Worm (Caenorhabditis elegans) whole organism, L2 larva: ENCODE data around the gene nhr-196.
"Not testable (repeated sequence)": the region's sequence is repeated elsewhere in the genome, so short reads cannot be mapped to it uniquely, and the experiment has no call there.

Experiments used
- C34F6.9 ChIP-seq: fragments of 150-350 bp; optimal IDR thresholded peaks from 2 replicates; lab custom pipeline; 2014; ENCODE audit warnings: missing biosample characterization, missing genetic modification characterization
- F13H6.1 ChIP-seq: sonication (generic microtip); optimal IDR thresholded peaks from 2 replicates; lab custom pipeline; 2016; ENCODE audit warnings: missing genetic modification characterization, missing compliant biosample characterization
- R02D3.7 ChIP-seq: fragments of 150-350 bp; optimal IDR thresholded peaks from 2 replicates; lab custom pipeline; 2014; ENCODE audit warnings: missing biosample characterization, missing genetic modification characterization
- Y55F3AM.14 ChIP-seq: fragments of 200-800 bp; sonication (Bioruptor generic); optimal IDR thresholded peaks from 2 replicates; lab custom pipeline; 2018; ENCODE audit warnings: mild to moderate bottlenecking, missing genetic modification characterization, missing compliant biosample characterization
- ZK546.5 ChIP-seq: sonication (generic microtip); optimal IDR thresholded peaks from 2 replicates; lab custom pipeline; 2017; ENCODE audit warnings: missing biosample characterization, missing genetic modification characterization
- blmp-1 ChIP-seq: sonication (generic microtip); optimal IDR thresholded peaks from 2 replicates; lab custom pipeline; 2017; ENCODE audit warnings: missing genetic modification characterization, mild to moderate bottlenecking, missing compliant biosample characterization, antibody characterized with exemption, moderate library complexity; ENCODE audit not compliant: insufficient read depth
- ceh-16 ChIP-seq: fragments of 150-350 bp; optimal IDR thresholded peaks from 2 replicates; lab custom pipeline; 2014; ENCODE audit warnings: missing biosample characterization, missing genetic modification characterization
- crh-2 ChIP-seq: sonication (generic microtip); optimal IDR thresholded peaks from 2 replicates; lab custom pipeline; 2017; ENCODE audit warnings: missing biosample characterization, missing genetic modification characterization
- dmd-4 ChIP-seq: sonication (generic microtip); optimal IDR thresholded peaks from 2 replicates; lab custom pipeline; 2017; ENCODE audit warnings: missing biosample characterization, missing genetic modification characterization
- egl-27 ChIP-seq: sonication (generic microtip); optimal IDR thresholded peaks from 3 replicates; lab custom pipeline; 2017; ENCODE audit warnings: missing biosample characterization, missing genetic modification reagents, missing genetic modification characterization
- elt-1 ChIP-seq: fragments of 150-350 bp; optimal IDR thresholded peaks from 2 replicates; lab custom pipeline; 2014; ENCODE audit warnings: missing biosample characterization, missing genetic modification characterization
- elt-3 ChIP-seq: sonication (generic microtip); optimal IDR thresholded peaks from 2 replicates; lab custom pipeline; 2017; ENCODE audit warnings: missing biosample characterization, missing genetic modification characterization
- fos-1 ChIP-seq: fragments of 150-350 bp; optimal IDR thresholded peaks from 2 replicates; lab custom pipeline; 2014; ENCODE audit warnings: missing biosample characterization, missing genetic modification characterization
- gmeb-1 ChIP-seq: fragments of 150-350 bp; optimal IDR thresholded peaks from 2 replicates; lab custom pipeline; 2014; ENCODE audit warnings: missing biosample characterization, missing genetic modification characterization
- lin-11 ChIP-seq: fragments of 150-350 bp; sonication (generic microtip); optimal IDR thresholded peaks from 2 replicates; lab custom pipeline; 2014; ENCODE audit warnings: missing biosample characterization, missing genetic modification characterization, inconsistent platforms, mixed read lengths
- lin-13 ChIP-seq: fragments of 150-350 bp; optimal IDR thresholded peaks from 2 replicates; lab custom pipeline; 2014; ENCODE audit warnings: missing biosample characterization, missing genetic modification reagents, missing genetic modification characterization
- lin-39 ChIP-seq: fragments of 150-350 bp; optimal IDR thresholded peaks from 2 replicates; lab custom pipeline; 2014; ENCODE audit warnings: missing biosample characterization, missing genetic modification reagents, missing genetic modification characterization
- lsy-2 ChIP-seq, 2 experiments: fragments of 150-350 bp in 1 of 2; sonication (generic microtip) in 1 of 2; optimal IDR thresholded peaks; 2 replicates each; lab custom pipeline; 2014 to 2017; ENCODE audit warnings: missing biosample characterization in 2 of 2, missing genetic modification characterization in 2 of 2
- mab-5 ChIP-seq: fragments of 150-350 bp; optimal IDR thresholded peaks from 2 replicates; lab custom pipeline; 2014; ENCODE audit warnings: missing biosample characterization, missing genetic modification characterization
- mbf-1 ChIP-seq: sonication (generic microtip); optimal IDR thresholded peaks from 2 replicates; lab custom pipeline; 2017; ENCODE audit warnings: missing biosample characterization, missing genetic modification characterization
- mdl-1 ChIP-seq, 2 experiments: fragments of 150-350 bp in 1 of 2; sonication (generic microtip) in 1 of 2; optimal IDR thresholded peaks; 2 replicates each; lab custom pipeline; 2017; ENCODE audit warnings: missing biosample characterization in 2 of 2, missing genetic modification characterization in 2 of 2
- nhr-10 ChIP-seq: sonication (generic microtip); optimal IDR thresholded peaks from 2 replicates; lab custom pipeline; 2017; ENCODE audit warnings: missing biosample characterization, missing genetic modification characterization
- nhr-11 ChIP-seq: fragments of 150-350 bp; optimal IDR thresholded peaks from 2 replicates; lab custom pipeline; 2014; ENCODE audit warnings: missing biosample characterization, missing genetic modification characterization
- nhr-12 ChIP-seq: fragments of 150-350 bp; optimal IDR thresholded peaks from 2 replicates; lab custom pipeline; 2014; ENCODE audit warnings: missing biosample characterization, missing genetic modification characterization
- nhr-129 ChIP-seq: fragments of 150-350 bp; optimal IDR thresholded peaks from 2 replicates; lab custom pipeline; 2014; ENCODE audit warnings: missing biosample characterization, missing genetic modification characterization
- nhr-23 ChIP-seq: fragments of 150-350 bp; optimal IDR thresholded peaks from 2 replicates; lab custom pipeline; 2014; ENCODE audit warnings: missing biosample characterization, missing genetic modification reagents, missing genetic modification characterization
- nhr-237 ChIP-seq: fragments of 150-350 bp; optimal IDR thresholded peaks from 2 replicates; lab custom pipeline; 2014; ENCODE audit warnings: missing biosample characterization, missing genetic modification characterization
- nhr-25 ChIP-seq: fragments of 150-350 bp; sonication (generic microtip); optimal IDR thresholded peaks from 3 replicates; lab custom pipeline; 2014; ENCODE audit warnings: missing biosample characterization, missing genetic modification characterization
- nhr-77 ChIP-seq: fragments of 150-350 bp; optimal IDR thresholded peaks from 2 replicates; lab custom pipeline; 2014; ENCODE audit warnings: missing biosample characterization, missing genetic modification characterization
- skn-1 ChIP-seq: sonication (generic microtip); optimal IDR thresholded peaks from 2 replicates; lab custom pipeline; 2017; ENCODE audit warnings: missing biosample characterization, missing genetic modification characterization
- sma-3 ChIP-seq: sonication (generic microtip); optimal IDR thresholded peaks from 2 replicates; lab custom pipeline; 2016; ENCODE audit warnings: missing genetic modification reagents, missing genetic modification characterization, missing compliant biosample characterization
- sma-9 ChIP-seq, 2 experiments: fragments of 150-350 bp in 1 of 2; sonication (generic microtip) in 1 of 2; optimal IDR thresholded peaks; 2 replicates each; lab custom pipeline; 2014 to 2016; ENCODE audit warnings: missing genetic modification characterization in 2 of 2, mild to moderate bottlenecking in 1 of 2, missing biosample characterization in 1 of 2, missing compliant biosample characterization in 1 of 2, missing genetic modification reagents in 1 of 2, moderate library complexity in 1 of 2
- snpc-4 ChIP-seq: fragments of 150-350 bp; optimal IDR thresholded peaks from 2 replicates; lab custom pipeline; 2014; ENCODE audit warnings: missing biosample characterization, missing genetic modification characterization
- unc-39 ChIP-seq: fragments of 150-350 bp; optimal IDR thresholded peaks from 2 replicates; lab custom pipeline; 2014; ENCODE audit warnings: missing biosample characterization, missing genetic modification characterization
- unc-55 ChIP-seq: fragments of 150-350 bp; sonication (generic microtip); optimal IDR thresholded peaks from 3 replicates; lab custom pipeline; 2014; ENCODE audit warnings: missing biosample characterization, missing genetic modification reagents, missing genetic modification characterization
- unc-62 ChIP-seq: fragments of 150-350 bp; optimal IDR thresholded peaks from 2 replicates; lab custom pipeline; 2014; ENCODE audit warnings: missing biosample characterization, missing genetic modification reagents, missing genetic modification characterization
- zag-1 ChIP-seq: fragments of 150-350 bp; optimal IDR thresholded peaks from 2 replicates; lab custom pipeline; 2014; ENCODE audit warnings: missing biosample characterization, missing genetic modification characterization

Gene nhr-196

DNA sequence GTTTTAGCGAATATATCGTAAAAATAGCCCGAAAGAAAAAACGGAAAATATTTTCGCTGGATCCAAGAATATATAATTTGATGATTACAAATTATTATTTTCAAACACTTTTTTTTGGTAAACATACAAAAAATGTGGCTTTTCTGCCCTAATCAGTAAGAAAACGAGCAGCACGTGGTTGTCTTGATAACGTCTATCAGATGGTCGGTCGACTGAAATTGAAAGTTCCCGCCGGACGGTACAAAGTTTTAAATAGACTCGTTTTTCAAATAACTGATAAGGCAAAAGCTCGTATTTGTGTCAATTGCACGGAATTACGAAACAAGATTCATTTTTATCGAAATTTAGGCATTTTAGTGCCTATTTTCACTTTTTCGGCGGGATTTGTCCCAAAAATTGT is 18.8 kb upstream of the nhr-196 start:
- peak; percentile 66 for TF ChIP-seq F13H6.1 (tag; lab: Kevin White, UChicago)
- peak; percentile 33 for TF ChIP-seq sma-3
- TF ChIP-seq fos-1 (tag; lab: Kevin White, UChicago), result peak; percentile 82
- TF ChIP-seq Y55F3AM.14, result no peak
- no peak for TF ChIP-seq snpc-4 (tag; lab: Kevin White, UChicago)
- no peak for TF ChIP-seq zag-1 (tag; lab: Kevin White, UChicago)
- no peak for TF ChIP-seq nhr-129 (tag; lab: Kevin White, UChicago)
- no peak for TF ChIP-seq unc-55 (GFP tag; lab: Kevin White, UChicago)
- TF ChIP-seq skn-1 (tag; lab: Kevin White, UChicago), result peak; percentile 46
- peak in 1 of 2 experiments; percentile 67 for TF ChIP-seq mdl-1 (tag; optimal IDR thresholded peaks at IDR 0.05; lab: Kevin White, UChicago)
- peak; percentile 85 for TF ChIP-seq sma-9 (GFP tag; optimal IDR thresholded peaks at IDR 0.05; lab: Kevin White, UChicago)
- TF ChIP-seq sma-9 (tag; optimal IDR thresholded peaks at IDR 0.05; lab: Kevin White, UChicago), result no peak
- no peak for TF ChIP-seq lin-11 (tag; lab: Kevin White, UChicago)
- no peak for TF ChIP-seq lin-13
- TF ChIP-seq crh-2 (tag; lab: Kevin White, UChicago), result peak; percentile 72
- TF ChIP-seq nhr-77 (tag; lab: Kevin White, UChicago), result no peak
- peak; percentile 67 for TF ChIP-seq blmp-1 (tag; lab: Kevin White, UChicago)
- TF ChIP-seq gmeb-1, result peak; percentile 65
- no peak for TF ChIP-seq nhr-12
- TF ChIP-seq lsy-2 (tag; optimal IDR thresholded peaks at IDR 0.05; lab: Kevin White, UChicago), result no peak
- TF ChIP-seq unc-39 (tag; lab: Kevin White, UChicago), result no peak
- no peak for TF ChIP-seq nhr-10 (tag; lab: Kevin White, UChicago)
- TF ChIP-seq nhr-11 (tag; lab: Kevin White, UChicago), result no peak
- TF ChIP-seq, all 48 proteins: peak for 9

DNA sequence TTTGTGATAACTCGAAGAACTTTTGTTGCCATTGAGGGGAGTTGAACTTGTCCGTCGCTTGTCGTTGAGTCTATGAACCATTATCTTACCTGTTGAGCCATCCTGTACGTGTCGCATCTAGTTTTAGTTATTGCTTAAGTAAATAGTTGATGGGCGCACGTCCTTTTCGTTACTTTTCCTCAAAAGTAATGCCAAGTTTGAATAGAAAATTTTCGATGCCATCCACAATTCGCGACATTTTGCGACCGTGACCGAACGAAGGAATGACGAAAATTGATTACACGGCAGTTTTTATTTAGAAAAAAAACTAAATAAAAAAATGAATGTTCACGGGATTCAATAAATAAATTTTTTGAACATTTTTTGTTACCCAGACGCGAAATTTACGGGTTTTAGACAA is 17.3 kb upstream of the nhr-196 start, which contains the start of gene F53E4.1:
F53E4.1 (minus strand) TSS at position 101 of the 400 bp plus-strand sequence.
- TF ChIP-seq nhr-23; Y55F3AM.14; ZK546.5 (tag; lab: Kevin White, UChicago): not testable (repeated sequence)
- TF ChIP-seq, all 48 proteins: peak for 0; not testable (repeated sequence) for 48

DNA sequence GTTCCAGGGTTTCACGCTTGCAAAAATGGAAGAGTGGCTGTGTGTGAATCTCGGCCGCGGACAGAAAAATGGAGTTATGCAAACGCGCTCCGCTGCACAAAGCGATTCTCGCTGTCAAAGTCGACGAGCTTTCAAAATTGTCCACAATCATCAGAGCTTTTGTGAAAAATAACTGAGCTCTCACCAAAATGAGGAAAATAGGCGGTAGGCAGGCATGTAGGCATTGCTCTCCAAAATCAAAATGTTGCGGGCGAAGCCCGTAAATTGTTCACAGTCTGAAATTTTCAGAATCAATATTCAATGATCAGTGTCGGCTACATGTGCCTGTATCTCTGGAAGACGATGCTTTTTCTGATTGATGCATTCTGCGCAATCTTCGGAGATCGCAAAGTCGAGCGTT is 16.6 kb upstream of the nhr-196 start, which contains the start of gene K06B4.4:
K06B4.4 (plus strand) TSS at position 301 of the 400 bp plus-strand sequence.
- TF ChIP-seq R02D3.7 (tag; lab: Kevin White, UChicago) (no peak), ZK546.5 (tag; lab: Kevin White, UChicago) (no peak), nhr-129 (tag; lab: Kevin White, UChicago) (no peak), C34F6.9 (tag; lab: Kevin White, UChicago) (no peak), egl-27 (tag; lab: Kevin White, UChicago) (no peak), mbf-1 (no peak)

DNA sequence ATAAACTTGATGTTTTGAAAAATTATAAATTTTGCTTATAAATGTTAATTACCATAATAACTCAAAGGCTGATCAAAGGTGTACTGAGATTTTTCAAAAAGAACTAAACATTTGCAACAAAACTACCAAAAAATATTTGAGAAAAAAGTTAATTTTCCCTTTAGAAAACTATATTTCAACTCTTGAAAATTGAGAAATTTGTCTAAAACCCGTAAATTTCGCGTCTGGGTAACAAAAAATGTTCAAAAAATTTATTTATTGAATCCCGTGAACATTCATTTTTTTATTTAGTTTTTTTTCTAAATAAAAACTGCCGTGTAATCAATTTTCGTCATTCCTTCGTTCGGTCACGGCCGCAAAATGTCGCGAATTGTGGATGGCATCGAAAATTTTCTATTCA is 15.4 kb upstream of the nhr-196 start, which contains the start of gene K06B4.15:
K06B4.15 (plus strand) TSS at position 301 of the 400 bp plus-strand sequence.
- TF ChIP-seq ceh-16 (tag; lab: Kevin White, UChicago); gmeb-1; R02D3.7 (tag; lab: Kevin White, UChicago): not testable (repeated sequence)
- TF ChIP-seq, all 48 proteins: peak for 0; not testable (repeated sequence) for 48

DNA sequence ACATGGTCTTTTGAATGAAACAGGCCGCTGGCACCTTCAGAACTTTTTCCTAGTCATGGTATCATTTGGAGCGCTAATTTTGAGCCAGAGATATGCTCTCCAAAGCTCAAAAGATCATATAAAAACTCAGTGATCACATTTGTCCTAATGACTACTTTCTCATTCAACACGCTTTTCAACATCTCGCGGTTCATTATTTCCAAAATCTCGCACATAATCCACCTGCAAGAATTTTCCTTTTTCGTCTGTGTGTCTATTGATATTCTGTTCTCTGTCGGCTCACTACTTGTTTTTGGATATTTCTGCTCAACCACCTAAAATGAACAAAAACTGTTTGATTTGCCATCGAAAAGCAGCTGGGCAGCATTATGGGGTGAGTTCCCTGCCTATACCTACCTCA is 11.8 kb upstream of the nhr-196 start, which contains the start of gene nhr-51:
nhr-51 (plus strand) TSS at position 301 of the 400 bp plus-strand sequence.
- TF ChIP-seq unc-62 (GFP tag; lab: Kevin White, UChicago) (no peak), elt-1 (tag; lab: Kevin White, UChicago) (no peak), elt-3 (tag; lab: Kevin White, UChicago) (no peak), mab-5 (no peak), unc-39 (tag; lab: Kevin White, UChicago) (no peak), F13H6.1 (tag; lab: Kevin White, UChicago) (no peak), unc-55 (GFP tag; lab: Kevin White, UChicago) (no peak), nhr-25 (no peak), dmd-4 (tag; lab: Kevin White, UChicago) (no peak), lin-39 (tag; lab: Kevin White, UChicago) (no peak), ZK546.5 (tag; lab: Kevin White, UChicago) (no peak), sma-3 (no peak), nhr-237 (tag; lab: Kevin White, UChicago) (no peak), fos-1 (tag; lab: Kevin White, UChicago) (no peak), mdl-1 (tag; optimal IDR thresholded peaks at IDR 0.05; lab: Kevin White, UChicago) (no peak)
